Worm (Caenorhabditis elegans) whole organism, late embryonic: ENCODE data around the gene gldi-2.

ENCODE experiments used
- C08G9.2 ChIP-seq: sonication (generic microtip); optimal IDR thresholded peaks from 2 replicates; lab custom pipeline; 2016; ENCODE audit warnings: mild to moderate bottlenecking, missing genetic modification characterization, moderate library complexity, missing compliant biosample characterization
- F13H6.1 ChIP-seq: sonication (generic microtip); optimal IDR thresholded peaks from 2 replicates; lab custom pipeline; 2016; ENCODE audit warnings: missing genetic modification characterization, missing compliant biosample characterization
- K02D7.2 ChIP-seq: sonication (generic microtip); optimal IDR thresholded peaks from 2 replicates; lab custom pipeline; 2017; ENCODE audit warnings: mild to moderate bottlenecking, missing genetic modification characterization, missing compliant biosample characterization
- T23F11.4 ChIP-seq: fragments of 200-800 bp; sonication (Bioruptor generic); optimal IDR thresholded peaks from 2 replicates; lab custom pipeline; 2018; ENCODE audit warnings: mild to moderate bottlenecking, missing genetic modification characterization, missing compliant biosample characterization
- Y22D7AL.16 ChIP-seq: sonication (generic microtip); optimal IDR thresholded peaks from 2 replicates; lab custom pipeline; 2016; ENCODE audit warnings: missing genetic modification characterization, missing compliant biosample characterization
- ahr-1 ChIP-seq: sonication (generic microtip); optimal IDR thresholded peaks from 2 replicates; lab custom pipeline; 2016; ENCODE audit warnings: missing genetic modification characterization, missing compliant biosample characterization
- ama-1 ChIP-seq: fragments of 150-350 bp; optimal IDR thresholded peaks from 2 replicates; lab custom pipeline; 2014
- ceh-14 ChIP-seq: sonication (generic microtip); optimal IDR thresholded peaks from 2 replicates; lab custom pipeline; 2016; ENCODE audit warnings: missing genotype, missing genetic modification characterization, missing compliant biosample characterization
- ceh-18 ChIP-seq: sonication (generic microtip); optimal IDR thresholded peaks from 2 replicates; lab custom pipeline; 2016; ENCODE audit warnings: missing genetic modification characterization, missing compliant biosample characterization
- ceh-19 ChIP-seq: fragments of 200-800 bp; sonication (Bioruptor generic); optimal IDR thresholded peaks from 2 replicates; lab custom pipeline; 2018; ENCODE audit warnings: mild to moderate bottlenecking, missing genetic modification characterization, missing compliant biosample characterization
- ceh-2 ChIP-seq: sonication (generic microtip); optimal IDR thresholded peaks from 2 replicates; lab custom pipeline; 2016; ENCODE audit warnings: missing genotype, missing genetic modification characterization, missing compliant biosample characterization
- ceh-31 ChIP-seq: sonication (generic microtip); optimal IDR thresholded peaks from 2 replicates; lab custom pipeline; 2016; ENCODE audit warnings: missing genetic modification characterization, missing compliant biosample characterization
- ceh-34 ChIP-seq: sonication (generic microtip); optimal IDR thresholded peaks from 2 replicates; lab custom pipeline; 2016; ENCODE audit warnings: mild to moderate bottlenecking, missing genetic modification characterization, missing compliant biosample characterization
- ceh-45 ChIP-seq: fragments of 200-800 bp; sonication (Bioruptor generic); IDR thresholded peaks from 2 replicates; pipeline ENCODE4 v1.3.6; 2022; ENCODE audit warnings: missing genetic modification reagents, missing genetic modification characterization, missing compliant biosample characterization
- ceh-6 ChIP-seq: fragments of 200-800 bp; sonication (Bioruptor generic); optimal IDR thresholded peaks from 2 replicates; lab custom pipeline; 2018; ENCODE audit warnings: mild to moderate bottlenecking, missing genetic modification characterization, missing compliant biosample characterization
- ceh-9 ChIP-seq: sonication (generic microtip); optimal IDR thresholded peaks from 2 replicates; lab custom pipeline; 2016; ENCODE audit warnings: mild to moderate bottlenecking, missing genetic modification characterization, inconsistent platforms, missing compliant biosample characterization
- dve-1 ChIP-seq: sonication (generic microtip); optimal IDR thresholded peaks from 2 replicates; lab custom pipeline; 2017; ENCODE audit warnings: antibody characterized with exemption, mild to moderate bottlenecking, missing genetic modification characterization, missing compliant biosample characterization
- elt-2 ChIP-seq: sonication (generic microtip); optimal IDR thresholded peaks from 2 replicates; lab custom pipeline; 2016; ENCODE audit warnings: missing genetic modification reagents, missing genetic modification characterization, missing compliant biosample characterization
- elt-4 ChIP-seq: sonication (generic microtip); optimal IDR thresholded peaks from 2 replicates; lab custom pipeline; 2016; ENCODE audit warnings: missing genetic modification characterization, missing compliant biosample characterization
- ets-4 ChIP-seq: sonication (generic microtip); optimal IDR thresholded peaks from 2 replicates; lab custom pipeline; 2016; ENCODE audit warnings: missing genetic modification characterization, missing compliant biosample characterization
- eyg-1 ChIP-seq: sonication (generic microtip); optimal IDR thresholded peaks from 2 replicates; lab custom pipeline; 2016; ENCODE audit warnings: missing genotype, missing genetic modification characterization, missing compliant biosample characterization
- fax-1 ChIP-seq: sonication (generic microtip); optimal IDR thresholded peaks from 2 replicates; lab custom pipeline; 2016; ENCODE audit warnings: missing genotype, missing genetic modification characterization, missing compliant biosample characterization
- fkh-6 ChIP-seq: sonication (generic microtip); optimal IDR thresholded peaks from 2 replicates; lab custom pipeline; 2016; ENCODE audit warnings: missing genetic modification characterization, missing compliant biosample characterization
- hlh-13 ChIP-seq: fragments of 200-800 bp; sonication (Bioruptor generic); optimal IDR thresholded peaks from 2 replicates; lab custom pipeline; 2018; ENCODE audit warnings: mild to moderate bottlenecking, missing genetic modification characterization, missing compliant biosample characterization
- hlh-15 ChIP-seq: sonication (generic microtip); optimal IDR thresholded peaks from 2 replicates; lab custom pipeline; 2016; ENCODE audit warnings: missing genetic modification characterization, missing compliant biosample characterization
- hlh-6 ChIP-seq: sonication (generic microtip); optimal IDR thresholded peaks from 2 replicates; lab custom pipeline; 2016; ENCODE audit warnings: missing genotype, missing genetic modification characterization, missing compliant biosample characterization
- hlh-8 ChIP-seq: sonication (generic microtip); optimal IDR thresholded peaks from 2 replicates; lab custom pipeline; 2016; ENCODE audit warnings: missing genotype, missing genetic modification characterization, missing compliant biosample characterization
- lim-6 ChIP-seq: sonication (generic microtip); optimal IDR thresholded peaks from 2 replicates; lab custom pipeline; 2016; ENCODE audit warnings: missing genetic modification characterization, missing compliant biosample characterization
- lin-11 ChIP-seq: fragments of 200-800 bp; sonication (Bioruptor generic); optimal IDR thresholded peaks from 2 replicates; lab custom pipeline; 2018; ENCODE audit warnings: mild to moderate bottlenecking, missing genetic modification characterization, missing compliant biosample characterization
- madf-2 ChIP-seq: sonication (generic microtip); optimal IDR thresholded peaks from 2 replicates; lab custom pipeline; 2017; ENCODE audit warnings: missing genetic modification characterization, missing compliant biosample characterization
- mec-3 ChIP-seq: sonication (generic microtip); optimal IDR thresholded peaks from 2 replicates; lab custom pipeline; 2016; ENCODE audit warnings: borderline replicate concordance, missing genetic modification characterization, missing compliant biosample characterization
- nhr-11 ChIP-seq: fragments of 150-350 bp; optimal IDR thresholded peaks from 2 replicates; lab custom pipeline; 2014; ENCODE audit warnings: missing biosample characterization, missing genetic modification characterization
- nhr-232 ChIP-seq: sonication (generic microtip); optimal IDR thresholded peaks from 2 replicates; lab custom pipeline; 2016; ENCODE audit warnings: missing genetic modification characterization, missing compliant biosample characterization
- odd-2 ChIP-seq: sonication (generic microtip); optimal IDR thresholded peaks from 2 replicates; lab custom pipeline; 2017; ENCODE audit warnings: antibody characterized with exemption, mild to moderate bottlenecking, missing genetic modification characterization, missing compliant biosample characterization
- pag-3 ChIP-seq: sonication (generic microtip); optimal IDR thresholded peaks from 2 replicates; lab custom pipeline; 2016; ENCODE audit warnings: missing compliant biosample characterization, missing genetic modification characterization, borderline replicate concordance
- pax-1 ChIP-seq: fragments of 150-350 bp; optimal IDR thresholded peaks from 2 replicates; lab custom pipeline; 2014; ENCODE audit warnings: missing biosample characterization, missing genetic modification characterization
- pqm-1 ChIP-seq: sonication (generic microtip); optimal IDR thresholded peaks from 2 replicates; lab custom pipeline; 2016; ENCODE audit warnings: missing genetic modification characterization, missing compliant biosample characterization
- pros-1 ChIP-seq: fragments of 150-350 bp; optimal IDR thresholded peaks from 2 replicates; lab custom pipeline; 2014; ENCODE audit warnings: missing biosample characterization, missing genetic modification reagents, missing genetic modification characterization
- ref-2 ChIP-seq: sonication (generic microtip); optimal IDR thresholded peaks from 2 replicates; lab custom pipeline; 2016; ENCODE audit warnings: missing genetic modification characterization, missing compliant biosample characterization
- rnt-1 ChIP-seq: sonication (generic microtip); optimal IDR thresholded peaks from 2 replicates; lab custom pipeline; 2016; ENCODE audit warnings: missing genetic modification characterization, missing compliant biosample characterization
- sdc-2 ChIP-seq: sonication (generic microtip); optimal IDR thresholded peaks from 2 replicates; lab custom pipeline; 2016; ENCODE audit warnings: missing genotype, missing genetic modification characterization, missing compliant biosample characterization
- syd-9 ChIP-seq: sonication (generic microtip); optimal IDR thresholded peaks from 2 replicates; lab custom pipeline; 2016; ENCODE audit warnings: mild to moderate bottlenecking, missing genetic modification characterization, moderate library complexity, missing compliant biosample characterization
- tbx-2 ChIP-seq: sonication (generic microtip); optimal IDR thresholded peaks from 2 replicates; lab custom pipeline; 2016; ENCODE audit warnings: missing genetic modification characterization, missing compliant biosample characterization
- tbx-7 ChIP-seq: sonication (generic microtip); optimal IDR thresholded peaks from 2 replicates; lab custom pipeline; 2016; ENCODE audit warnings: missing genotype, missing genetic modification characterization, missing compliant biosample characterization
- ttx-3 ChIP-seq: sonication (generic microtip); optimal IDR thresholded peaks from 2 replicates; lab custom pipeline; 2016; ENCODE audit warnings: missing genetic modification reagents, missing genetic modification characterization, missing compliant biosample characterization
- unc-42 ChIP-seq: sonication (generic microtip); optimal IDR thresholded peaks from 2 replicates; lab custom pipeline; 2016; ENCODE audit warnings: missing genotype, missing genetic modification characterization, missing compliant biosample characterization
- unc-86 ChIP-seq: sonication (generic microtip); optimal IDR thresholded peaks from 2 replicates; lab custom pipeline; 2016; ENCODE audit warnings: missing genetic modification characterization, missing compliant biosample characterization
- zip-5 ChIP-seq: sonication (generic microtip); optimal IDR thresholded peaks from 2 replicates; lab custom pipeline; 2016; ENCODE audit warnings: missing genetic modification characterization, missing compliant biosample characterization
- ztf-16 ChIP-seq: sonication (generic microtip); optimal IDR thresholded peaks from 2 replicates; lab custom pipeline; 2017; ENCODE audit warnings: missing genetic modification characterization, missing compliant biosample characterization

gldi-2 gene

DNA sequence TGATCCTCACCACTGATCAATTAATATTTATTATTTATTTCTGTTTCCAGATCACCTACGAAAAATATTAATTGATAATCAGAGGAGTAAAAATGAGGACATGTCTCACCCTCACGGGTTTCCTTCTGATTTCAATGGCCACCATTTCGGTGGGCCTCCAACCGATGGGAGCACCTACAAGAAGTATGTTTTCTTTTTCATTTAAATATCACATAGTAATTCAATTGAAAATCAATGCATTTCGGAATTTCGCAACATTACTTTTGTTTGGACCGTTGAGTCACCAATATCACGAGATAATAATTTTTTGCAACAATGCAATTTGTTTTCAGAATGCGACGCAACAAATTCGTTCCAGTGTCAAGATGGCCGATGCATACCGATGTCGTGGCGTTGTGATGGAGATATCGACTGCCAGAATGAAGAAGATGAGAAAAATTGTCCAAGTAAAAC is at the start of gene gldi-2:
TSS of gene gldi-2 (plus strand) at position 51 of the 453 bp plus-strand sequence.
- TF ChIP-seq ceh-9 (tag; lab: Kevin White, UChicago), result no peak
- no peak for TF ChIP-seq dve-1 (tag; lab: Kevin White, UChicago)
- TF ChIP-seq madf-2, result no peak

ce11 chrII:6733718-6734117 is 49.5 kb upstream of the gldi-2 start, which contains the start of gene T14B4.9:
TSS of gene T14B4.9 (minus strand) at chrII:6733818.
- no peak for TF ChIP-seq T23F11.4 (GFP tag; lab: Kevin White, UChicago)
- TF ChIP-seq nhr-11 (tag; lab: Kevin White, UChicago), result no peak
- TF ChIP-seq ahr-1 (tag; lab: Kevin White, UChicago), result no peak
- TF ChIP-seq hlh-8 (tag; lab: Kevin White, UChicago), result no peak
- no peak for TF ChIP-seq mec-3 (tag; lab: Kevin White, UChicago)
- no peak for TF ChIP-seq dve-1 (tag; lab: Kevin White, UChicago)
- TF ChIP-seq, all 69 proteins: peak for 0

ce11 chrII:6734674-6735073 is 48.6 kb upstream of the gldi-2 start, which contains the start of gene T14B4.3:
TSS of gene T14B4.3 (plus strand) at chrII:6734937.
- TF ChIP-seq ets-4 (tag; lab: Kevin White, UChicago) (peak; percentile 76), hlh-15 (tag; lab: Kevin White, UChicago) (no peak), elt-2 (tag; lab: Kevin White, UChicago) (peak; percentile 71), hlh-13 (GFP tag; lab: Kevin White, UChicago) (no peak), ceh-45 (GFP tag; lab: Robert Waterston, UW) (no peak), unc-42 (tag; lab: Kevin White, UChicago) (peak; percentile 44), elt-4 (tag; lab: Kevin White, UChicago) (no peak), hlh-6 (tag; lab: Kevin White, UChicago) (no peak), ceh-34 (peak; percentile 58), ceh-6 (GFP tag; lab: Kevin White, UChicago) (no peak), ceh-9 (tag; lab: Kevin White, UChicago) (no peak), ceh-2 (peak; percentile 78), C08G9.2 (peak; percentile 80), tbx-7 (tag; lab: Kevin White, UChicago) (peak; percentile 74), lim-6 (tag; lab: Kevin White, UChicago) (peak; percentile 48), K02D7.2 (tag; lab: Kevin White, UChicago) (no peak), pros-1 (tag; lab: Kevin White, UChicago) (no peak), pax-1 (peak; percentile 6), odd-2 (tag; lab: Kevin White, UChicago) (no peak), Y22D7AL.16 (tag; lab: Kevin White, UChicago) (no peak), pag-3 (tag; lab: Kevin White, UChicago) (no peak), rnt-1 (tag; lab: Kevin White, UChicago) (peak; percentile 49), ceh-18 (tag; lab: Kevin White, UChicago) (peak; percentile 44), fax-1 (tag; lab: Kevin White, UChicago) (peak; percentile 84), ceh-31 (tag; lab: Kevin White, UChicago) (peak; percentile 95), T23F11.4 (GFP tag; lab: Kevin White, UChicago) (no peak), ceh-14 (tag; lab: Kevin White, UChicago) (peak; percentile 69), ztf-16 (tag; lab: Kevin White, UChicago) (peak; percentile 39), ama-1 (lab: Kevin White, UChicago) (no peak), eyg-1 (no peak), F13H6.1 (tag; lab: Kevin White, UChicago) (peak; percentile 67), ceh-19 (GFP tag; lab: Kevin White, UChicago) (no peak), pqm-1 (peak; percentile 8), ahr-1 (tag; lab: Kevin White, UChicago) (peak; percentile 50), tbx-2 (peak; percentile 91), mec-3 (tag; lab: Kevin White, UChicago) (no peak), zip-5 (tag; lab: Kevin White, UChicago) (peak; percentile 73), unc-86 (tag; lab: Kevin White, UChicago) (peak; percentile 15), fkh-6 (tag; lab: Kevin White, UChicago) (peak; percentile 61), syd-9 (tag; lab: Kevin White, UChicago) (peak; percentile 43), sdc-2 (tag; lab: Kevin White, UChicago) (no peak), lin-11 (tag; lab: Kevin White, UChicago) (no peak), nhr-11 (tag; lab: Kevin White, UChicago) (no peak), nhr-232 (tag; lab: Kevin White, UChicago) (no peak), hlh-8 (tag; lab: Kevin White, UChicago) (peak; percentile 75), ttx-3 (tag; lab: Kevin White, UChicago) (no peak), ref-2 (peak; percentile 76)
